Fruit fly (Drosophila melanogaster) whole organism, embryonic: Measurements from ENCODE around the gene CG34427.

Experiments
- Ada2b ChIP-seq: fragments of 200-800 bp; sonication (Bioruptor generic); IDR thresholded peaks from 2 replicates; pipeline ENCODE4 v1.3.6; 2022; ENCODE audit warnings: missing biosample characterization, missing genetic modification characterization
- Bdp1 ChIP-seq: fragments of 200-800 bp; sonication (Bioruptor generic); optimal IDR thresholded peaks from 3 replicates; lab custom pipeline; 2016; ENCODE audit warnings: missing biosample characterization, missing genetic modification characterization
- Bgb ChIP-seq: fragments of 200-800 bp; sonication (Bioruptor generic); IDR thresholded peaks from 2 replicates; pipeline ENCODE4 v1.3.6; 2022; ENCODE audit warnings: missing biosample characterization, missing genetic modification characterization; ENCODE audit not compliant: partially characterized antibody
- CG10209 ChIP-seq: fragments of 200-800 bp; sonication (Bioruptor generic); optimal IDR thresholded peaks from 3 replicates; lab custom pipeline; 2017; ENCODE audit warnings: missing biosample characterization, mild to moderate bottlenecking, missing genetic modification characterization, missing genetic modification reagents
- CG11456 ChIP-seq: fragments of 200-800 bp; sonication (Bioruptor generic); IDR thresholded peaks from 3 replicates; pipeline ENCODE4 v1.3.6; 2022; ENCODE audit warnings: missing biosample characterization, missing genetic modification characterization
- CG11695 ChIP-seq: fragments of 200-800 bp; sonication (Bioruptor generic); IDR thresholded peaks from 3 replicates; pipeline ENCODE4 v1.3.6; 2022; ENCODE audit warnings: missing biosample characterization, missing genetic modification characterization
- CG12219 ChIP-seq: fragments of 200-800 bp; sonication (Bioruptor generic); optimal IDR thresholded peaks from 3 replicates; lab custom pipeline; 2018; ENCODE audit warnings: missing biosample characterization, mild to moderate bottlenecking, missing genetic modification characterization
- CG12769 ChIP-seq: fragments of 200-800 bp; sonication (Bioruptor generic); optimal IDR thresholded peaks from 2 replicates; lab custom pipeline; 2019; ENCODE audit warnings: missing biosample characterization, mild to moderate bottlenecking, missing genetic modification characterization, moderate library complexity
- CG13624 ChIP-seq: fragments of 200-800 bp; sonication (Bioruptor generic); optimal IDR thresholded peaks from 2 replicates; lab custom pipeline; 2016; ENCODE audit warnings: missing biosample characterization, missing genetic modification characterization
- CG1529 ChIP-seq: fragments of 200-800 bp; sonication (Bioruptor generic); optimal IDR thresholded peaks from 3 replicates; lab custom pipeline; 2018; ENCODE audit warnings: missing biosample characterization, missing genetic modification characterization
- CG16779 ChIP-seq: fragments of 200-800 bp; sonication (Bioruptor generic); IDR thresholded peaks from 2 replicates; pipeline ENCODE4 v1.3.6; 2022; ENCODE audit warnings: missing biosample characterization, missing genetic modification characterization
- CG17359 ChIP-seq: fragments of 200-800 bp; sonication (Bioruptor generic); optimal IDR thresholded peaks from 3 replicates; lab custom pipeline; 2018; ENCODE audit warnings: missing biosample characterization, mild to moderate bottlenecking, missing genetic modification characterization, moderate library complexity
- CG1792 ChIP-seq: fragments of 200-800 bp; sonication (Bioruptor generic); optimal IDR thresholded peaks from 2 replicates; lab custom pipeline; 2016; ENCODE audit warnings: missing biosample characterization, missing genetic modification characterization
- CG18599 ChIP-seq: fragments of 200-800 bp; sonication (Bioruptor generic); optimal IDR thresholded peaks from 3 replicates; lab custom pipeline; 2017; ENCODE audit warnings: missing biosample characterization, missing genetic modification characterization, mild to moderate bottlenecking, moderate library complexity, missing genetic modification reagents
- CG32772 ChIP-seq: fragments of 200-800 bp; sonication (Bioruptor generic); IDR thresholded peaks from 2 replicates; pipeline ENCODE4 v1.3.6; 2022; ENCODE audit warnings: missing biosample characterization, missing genetic modification characterization
- CG43689 ChIP-seq: fragments of 200-800 bp; sonication (Bioruptor generic); IDR thresholded peaks from 2 replicates; pipeline ENCODE4 v1.3.6; 2022; ENCODE audit warnings: missing biosample characterization, missing genetic modification characterization
- CG5245 ChIP-seq: fragments of 200-800 bp; sonication (Bioruptor generic); optimal IDR thresholded peaks from 3 replicates; lab custom pipeline; 2016; ENCODE audit warnings: missing biosample characterization, missing genetic modification characterization
- CG5953 ChIP-seq: fragments of 200-800 bp; sonication (Bioruptor generic); IDR thresholded peaks from 2 replicates; pipeline ENCODE4 v1.3.6; 2022; ENCODE audit warnings: missing biosample characterization, missing genetic modification characterization
- CG6175 ChIP-seq: fragments of 200-800 bp; sonication (Bioruptor generic); IDR thresholded peaks from 3 replicates; pipeline ENCODE4 v1.3.6; 2022; ENCODE audit warnings: missing biosample characterization, missing genetic modification characterization
- CG7372 ChIP-seq: fragments of 200-800 bp; sonication (Bioruptor generic); IDR thresholded peaks from 2 replicates; pipeline ENCODE4 v1.3.6; 2022; ENCODE audit warnings: missing biosample characterization, missing genetic modification characterization
- CG9727 ChIP-seq: fragments of 200-800 bp; sonication (Bioruptor generic); optimal IDR thresholded peaks from 3 replicates; lab custom pipeline; 2017; ENCODE audit warnings: missing biosample characterization, mild to moderate bottlenecking, missing genetic modification characterization
- Drgx ChIP-seq: fragments of 200-800 bp; sonication (Bioruptor generic); IDR thresholded peaks from 2 replicates; pipeline ENCODE4 v1.3.6; 2022; ENCODE audit warnings: missing biosample characterization, missing genetic modification characterization
- GATAe ChIP-seq: fragments of 200-800 bp; sonication (Bioruptor generic); conservative IDR thresholded peaks from 2 replicates; pipeline ENCODE4 v1.3.6; 2022; ENCODE audit warnings: missing biosample characterization, missing genetic modification characterization
- H2.0 ChIP-seq: fragments of 200-800 bp; sonication (Bioruptor generic); IDR thresholded peaks from 2 replicates; pipeline ENCODE4 v1.3.6; 2022; ENCODE audit warnings: missing biosample characterization, missing genetic modification characterization
- Hand ChIP-seq: fragments of 200-800 bp; sonication (Bioruptor generic); optimal IDR thresholded peaks from 2 replicates; lab custom pipeline; 2017; ENCODE audit warnings: mild to moderate bottlenecking, missing biosample characterization, missing genetic modification reagents, missing genetic modification characterization
- Meics ChIP-seq: fragments of 200-800 bp; sonication (Bioruptor generic); optimal IDR thresholded peaks from 2 replicates; lab custom pipeline; 2017; ENCODE audit warnings: missing biosample characterization, mild to moderate bottlenecking, missing genetic modification characterization
- Oaz ChIP-seq: fragments of 200-800 bp; sonication (Bioruptor generic); IDR thresholded peaks from 2 replicates; pipeline ENCODE4 v1.3.6; 2022; ENCODE audit warnings: missing biosample characterization, missing genetic modification characterization
- Optix ChIP-seq: fragments of 200-800 bp; sonication (Bioruptor generic); IDR thresholded peaks from 3 replicates; pipeline ENCODE4 v1.3.6; 2022; ENCODE audit warnings: missing biosample characterization, missing genetic modification characterization
- Rx ChIP-seq: fragments of 200-800 bp; sonication (Bioruptor generic); IDR thresholded peaks from 2 replicates; pipeline ENCODE4 v1.3.6; 2022; ENCODE audit warnings: missing biosample characterization, missing genetic modification characterization
- Taf1 ChIP-seq: fragments of 200-800 bp; sonication (Bioruptor generic); IDR thresholded peaks from 2 replicates; pipeline ENCODE4 v1.3.6; 2022; ENCODE audit warnings: missing biosample characterization, missing genetic modification characterization
- bsh ChIP-seq, 2 experiments: fragments of 200-800 bp; sonication (Bioruptor generic); optimal IDR thresholded peaks; 2 replicates each; lab custom pipeline; 2017 to 2018; ENCODE audit warnings: mild to moderate bottlenecking in 2 of 2, missing biosample characterization in 2 of 2, missing genetic modification characterization in 2 of 2, moderate library complexity in 1 of 2
- dan ChIP-seq: fragments of 200-800 bp; sonication (Bioruptor generic); IDR thresholded peaks from 2 replicates; pipeline ENCODE4 v1.3.6; 2022; ENCODE audit warnings: missing biosample characterization, missing genetic modification characterization
- ems ChIP-seq: fragments of 200-800 bp; sonication (Bioruptor generic); optimal IDR thresholded peaks from 3 replicates; lab custom pipeline; 2016; ENCODE audit warnings: missing biosample characterization, missing genetic modification characterization
- esg ChIP-seq: fragments of 200-800 bp; sonication (Bioruptor generic); conservative IDR thresholded peaks from 2 replicates; pipeline ENCODE4 v1.3.6; 2022; ENCODE audit warnings: missing biosample characterization, missing genetic modification characterization
- fd96Cb ChIP-seq: fragments of 200-800 bp; sonication (Bioruptor generic); optimal IDR thresholded peaks from 2 replicates; lab custom pipeline; 2018; ENCODE audit warnings: missing biosample characterization, mild to moderate bottlenecking, missing genetic modification characterization, moderate library complexity
- odd ChIP-seq: fragments of 200-800 bp; sonication (Bioruptor generic); optimal IDR thresholded peaks from 2 replicates; lab custom pipeline; 2017; ENCODE audit warnings: missing biosample characterization, mild to moderate bottlenecking, missing genetic modification characterization
- pan ChIP-seq, 4 experiments: fragments of >200 bp in 3 of 4; fragments of 200-800 bp in 1 of 4; sonication (Bioruptor generic) in 1 of 4; optimal IDR thresholded peaks in 3 of 4; IDR thresholded peaks in 1 of 4; 2 replicates each; pipeline versions ENCODE4 v1.3.6 to Lab custom; 2017 to 2022; ENCODE audit warnings: missing biosample characterization in 2 of 4, missing genetic modification characterization in 2 of 4, mixed read lengths in 1 of 4
- phol ChIP-seq: fragments of 200-800 bp; sonication (Bioruptor generic); optimal IDR thresholded peaks from 3 replicates; lab custom pipeline; 2018; ENCODE audit warnings: missing biosample characterization, mild to moderate bottlenecking, missing genetic modification characterization, moderate library complexity
- rib ChIP-seq: fragments of 200-800 bp; sonication (Bioruptor generic); IDR thresholded peaks from 2 replicates; pipeline ENCODE4 v1.3.6; 2022; ENCODE audit warnings: missing biosample characterization, missing genetic modification characterization
- ro ChIP-seq: fragments of 200-800 bp; sonication (Bioruptor generic); IDR thresholded peaks from 2 replicates; pipeline ENCODE4 v1.3.6; 2022; ENCODE audit warnings: missing biosample characterization, missing genetic modification characterization
- sna ChIP-seq: fragments of 200-800 bp; sonication (Bioruptor generic); IDR thresholded peaks from 2 replicates; pipeline ENCODE4 v1.3.6; 2022; ENCODE audit warnings: missing biosample characterization, missing genetic modification characterization; ENCODE audit not compliant: partially characterized antibody
- sob ChIP-seq: fragments of 200-800 bp; sonication (Bioruptor generic); IDR thresholded peaks from 2 replicates; pipeline ENCODE4 v1.3.6; 2022; ENCODE audit warnings: missing biosample characterization, missing genetic modification characterization
- ssp ChIP-seq: fragments of 200-800 bp; sonication (Bioruptor generic); IDR thresholded peaks from 2 replicates; pipeline ENCODE4 v1.3.6; 2022; ENCODE audit warnings: missing biosample characterization, missing genetic modification characterization
- vfl ChIP-seq: fragments of 200-800 bp; sonication (Bioruptor generic); optimal IDR thresholded peaks from 2 replicates; lab custom pipeline; 2016; ENCODE audit warnings: missing biosample characterization, missing genetic modification characterization
- zf30C ChIP-seq: fragments of 200-800 bp; sonication (Bioruptor generic); optimal IDR thresholded peaks from 3 replicates; lab custom pipeline; 2018; ENCODE audit warnings: missing biosample characterization, mild to moderate bottlenecking, missing genetic modification characterization

CG34427 gene

dm6 chr3L:8813484-8813883 is 8.9 kb downstream of the CG34427 start (continued):
- TF ChIP-seq CG10209 (GFP tag; lab: Kevin White, UChicago) (no peak), ro (GFP tag; lab: Robert Waterston, UW) (no peak), Drgx (GFP tag; lab: Robert Waterston, UW) (peak; percentile 85), CG43689 (GFP tag; lab: Robert Waterston, UW) (peak; percentile 46; the same call in 1 of the 2 replicates), CG11695 (GFP tag; lab: Robert Waterston, UW) (peak; percentile 39; the same call in 1 of the 3 replicates), CG16779 (GFP tag; lab: Robert Waterston, UW) (no peak), esg (GFP tag; lab: Robert Waterston, UW) (peak; percentile 70), Taf1 (GFP tag; lab: Robert Waterston, UW) (0 out of 2 replicates have a peak, but pooled peaks have one; percentile 16), odd (no peak), H2.0 (GFP tag; lab: Robert Waterston, UW) (peak; percentile 63), sob (GFP tag; lab: Robert Waterston, UW) (peak; percentile 58), bsh (GFP tag; optimal IDR thresholded peaks at IDR 0.05; lab: Kevin White, UChicago) (no peak), GATAe (GFP tag; lab: Robert Waterston, UW) (no peak), rib (GFP tag; lab: Robert Waterston, UW) (no peak), Meics (GFP tag; lab: Kevin White, UChicago) (no peak), CG18599 (GFP tag; lab: Kevin White, UChicago) (peak; percentile 24), Rx (GFP tag; lab: Robert Waterston, UW) (peak; percentile 56), Bgb (GFP tag; lab: Robert Waterston, UW) (no peak), CG17359 (tag; lab: Kevin White, UChicago) (peak; percentile 13), ssp (GFP tag; lab: Robert Waterston, UW) (peak; percentile 54; the same call in 1 of the 2 replicates), CG9727 (GFP tag; lab: Kevin White, UChicago) (peak; percentile 20), CG1792 (GFP tag; lab: Kevin White, UChicago) (no peak), phol (tag; lab: Kevin White, UChicago) (peak; percentile 28), CG5245 (GFP tag; lab: Kevin White, UChicago) (no peak), fd96Cb (peak; percentile 10), CG12219 (GFP tag; lab: Kevin White, UChicago) (no peak), Optix (GFP tag; lab: Robert Waterston, UW) (peak; percentile 57; the same call in 2 of the 3 replicates), vfl (GFP tag; lab: Kevin White, UChicago) (no peak), CG1529 (GFP tag; lab: Kevin White, UChicago) (no peak), pan (optimal IDR thresholded peaks at IDR 0.05; lab: Kevin White, UChicago) (no peak), pan (GFP tag; optimal IDR thresholded peaks at IDR 0.05 in 1 of 2, IDR thresholded peaks at IDR 0.05 in 1 of 2) (peak in 1 of 2 experiments; percentile 69), CG13624 (GFP tag; lab: Kevin White, UChicago) (no peak), sna (no peak), CG7372 (GFP tag; lab: Robert Waterston, UW) (peak; percentile 56; the same call in 1 of the 2 replicates), Bdp1 (GFP tag; lab: Kevin White, UChicago) (no peak), ems (GFP tag; lab: Kevin White, UChicago) (no peak), CG12769 (tag; lab: Kevin White, UChicago) (no peak), CG32772 (peak; percentile 75), CG11456 (GFP tag; lab: Robert Waterston, UW) (peak; percentile 71; the same call in 1 of the 3 replicates), dan (GFP tag; lab: Robert Waterston, UW) (no peak), Oaz (GFP tag; lab: Robert Waterston, UW) (no peak), zf30C (GFP tag; lab: Kevin White, UChicago) (no peak), CG5953 (GFP tag; lab: Robert Waterston, UW) (0 out of 2 replicates have a peak, but pooled peaks have one; percentile 9), Hand (no peak), Ada2b (peak; percentile 65), CG6175 (GFP tag; lab: Robert Waterston, UW) (no peak)
